Fruit fly (Drosophila melanogaster): Measurements from ENCODE around the gene CG2540.

dm6 chrX:12625594-12626274 is 3.9 kb upstream of the CG2540 start:
- TF ChIP-seq pan (optimal IDR thresholded peaks at IDR 0.05) (no peak), Hr83 (GFP tag; optimal IDR thresholded peaks at IDR 0.05; ENCODE audit: poor library complexity, severe bottlenecking) (no peak), Abd-B (GFP tag; optimal IDR thresholded peaks at IDR 0.05) (no peak), psq (GFP tag; optimal IDR thresholded peaks at IDR 0.05) (no peak), br (GFP tag; optimal IDR thresholded peaks at IDR 0.05) (no peak), tai (GFP tag; optimal IDR thresholded peaks at IDR 0.05) (no peak), lola (GFP tag; optimal IDR thresholded peaks at IDR 0.05) (no peak), ey (GFP tag; optimal IDR thresholded peaks at IDR 0.05) (no peak), Myc (optimal IDR thresholded peaks at IDR 0.05) (no peak), Dfd (GFP tag; optimal IDR thresholded peaks at IDR 0.05) (no peak), Dif (GFP tag; optimal IDR thresholded peaks at IDR 0.05; ENCODE audit: partially characterized antibody) (no peak), jim (GFP tag; optimal IDR thresholded peaks at IDR 0.05) (no peak), CG9705 (GFP tag; optimal IDR thresholded peaks at IDR 0.05) (no peak)
